Worm (Caenorhabditis elegans): ENCODE results near the gene nhx-5.

ce11 chrX:10609878-10610277, 33.1 kb downstream of the nhx-5 start:
- TF ChIP-seq swsn-7 (tag; optimal IDR thresholded peaks at IDR 0.05) (no peak), ztf-11 (tag; optimal IDR thresholded peaks at IDR 0.05) (no peak), nhr-237 (tag; optimal IDR thresholded peaks at IDR 0.05) (no peak), unc-98 (GFP tag; IDR thresholded peaks at IDR 0.05) (no peak), ama-1 (optimal IDR thresholded peaks at IDR 0.05) (no peak), tbx-2 (tag; optimal IDR thresholded peaks at IDR 0.05) (no peak), egl-13 (tag; optimal IDR thresholded peaks at IDR 0.05) (no peak), dpl-1 (GFP tag; optimal IDR thresholded peaks at IDR 0.05) (no peak), sup-37 (GFP tag; optimal IDR thresholded peaks at IDR 0.05) (no peak), blmp-1 (tag; optimal IDR thresholded peaks at IDR 0.05) (no peak), lir-3 (tag; optimal IDR thresholded peaks at IDR 0.05; ENCODE audit: poor library complexity) (no peak), C16A3.4 (tag; optimal IDR thresholded peaks at IDR 0.05) (no peak), lin-35 (GFP tag; optimal IDR thresholded peaks at IDR 0.05) (no peak), alr-1 (tag; optimal IDR thresholded peaks at IDR 0.05; ENCODE audit: borderline replicate concordance) (no peak)
